Fruit fly (Drosophila melanogaster) Kc167 (cell line): ENCODE measurements around the gene CG31955.

Experiments used
- Myc ChIP-seq: fragments of >200 bp; optimal IDR thresholded peaks from 2 replicates; lab custom pipeline; 2017; ENCODE audit warnings: missing external identifiers
- Sin3A ChIP-seq: fragments of >200 bp; optimal IDR thresholded peaks from 2 replicates; lab custom pipeline; 2018; ENCODE audit warnings: missing external identifiers
- h ChIP-seq: fragments of >200 bp; optimal IDR thresholded peaks from 3 replicates; lab custom pipeline; 2018; ENCODE audit warnings: missing external identifiers
- insv ChIP-seq: fragments of >200 bp; optimal IDR thresholded peaks from 3 replicates; lab custom pipeline; 2018; ENCODE audit warnings: missing external identifiers
- psq ChIP-seq: fragments of >200 bp; optimal IDR thresholded peaks from 2 replicates; lab custom pipeline; 2017; ENCODE audit warnings: missing external identifiers
- ttk ChIP-seq: sonication (Bioruptor generic); optimal IDR thresholded peaks from 2 replicates; lab custom pipeline; 2017; ENCODE audit warnings: missing external identifiers

- TF ChIP-seq h (lab: Kevin White, UChicago) (no peak), insv (no peak), Sin3A (no peak), Myc (lab: Kevin White, UChicago) (no peak), ttk (no peak), psq (lab: Kevin White, UChicago) (no peak)
Measured at dm6 chr2L:3681338-3681737, 31.6 kb downstream of the CG31955 start.
